Fruit fly (Drosophila melanogaster): ENCODE measurements around the gene Hsp23.

Gene Hsp23

dm6 chr3L:9402157-9402890 lies 20.6 kb downstream of the Hsp23 start, which contains the start of gene eIF4E1 (continued):
- TF ChIP-seq Scr (GFP tag; IDR thresholded peaks at IDR 0.05; ENCODE audit: partially characterized antibody): peak; percentile 76
- TF ChIP-seq CG6272 (GFP tag; IDR thresholded peaks at IDR 0.05): no peak
- TF ChIP-seq CG17829 (tag; optimal IDR thresholded peaks at IDR 0.05): peak; percentile 73
- TF ChIP-seq rib (GFP tag; IDR thresholded peaks at IDR 0.05): no peak
- peak; percentile 56 to 91 for TF ChIP-seq Pdp1 (GFP tag; optimal IDR thresholded peaks at IDR 0.05)
- TF ChIP-seq Kr (GFP tag; optimal IDR thresholded peaks at IDR 0.05): no peak
- TF ChIP-seq CG3847 (GFP tag; IDR thresholded peaks at IDR 0.05): peak; percentile 75
- TF ChIP-seq CG15479 (GFP tag; optimal IDR thresholded peaks at IDR 0.05): peak; percentile 73
- TF ChIP-seq az2 (GFP tag; optimal IDR thresholded peaks at IDR 0.05): no peak
- TF ChIP-seq cad (GFP tag; optimal IDR thresholded peaks at IDR 0.05): no peak
- no peak for TF ChIP-seq ranshi (GFP tag; IDR thresholded peaks at IDR 0.05)
- peak; percentile 41 for TF ChIP-seq sob (GFP tag; IDR thresholded peaks at IDR 0.05)
- no peak for TF ChIP-seq CG13123 (GFP tag; optimal IDR thresholded peaks at IDR 0.05)
- TF ChIP-seq CG16815 (GFP tag; optimal IDR thresholded peaks at IDR 0.05): no peak
- no peak for TF ChIP-seq CG10209 (GFP tag; optimal IDR thresholded peaks at IDR 0.05)
- TF ChIP-seq Dip3 (GFP tag; optimal IDR thresholded peaks at IDR 0.05): no peak
- TF ChIP-seq Ptx1 (GFP tag; IDR thresholded peaks at IDR 0.05): no peak
- TF ChIP-seq zen2 (GFP tag; IDR thresholded peaks at IDR 0.05; ENCODE audit: partially characterized antibody): peak; percentile 57; the same call in 2 of the 3 replicates
- TF ChIP-seq gcm (GFP tag; optimal IDR thresholded peaks at IDR 0.05): no peak
- no peak for TF ChIP-seq schlank (tag; optimal IDR thresholded peaks at IDR 0.05)
- TF ChIP-seq NK7.1 (GFP tag; optimal IDR thresholded peaks at IDR 0.05): no peak
- TF ChIP-seq CTCF (GFP tag; optimal IDR thresholded peaks at IDR 0.05): no peak
- TF ChIP-seq grau (tag; optimal IDR thresholded peaks at IDR 0.05): no peak
- TF ChIP-seq Lhr (GFP tag; optimal IDR thresholded peaks at IDR 0.05): peak; percentile 79
- no peak for TF ChIP-seq dati (GFP tag; IDR thresholded peaks at IDR 0.05)
- no peak for TF ChIP-seq CG31224 (GFP tag; IDR thresholded peaks at IDR 0.05)
- TF ChIP-seq tll (GFP tag; optimal IDR thresholded peaks at IDR 0.05): peak; percentile 20 to 54
- TF ChIP-seq CG14860 (GFP tag; IDR thresholded peaks at IDR 0.05; ENCODE audit: partially characterized antibody): peak; percentile 36; the same call in 2 of the 3 replicates
- TF ChIP-seq CG7963 (GFP tag; IDR thresholded peaks at IDR 0.05; ENCODE audit: partially characterized antibody): peak; percentile 67
- TF ChIP-seq Fer3 (tag; optimal IDR thresholded peaks at IDR 0.05): no peak
- TF ChIP-seq CG2116 (GFP tag; optimal IDR thresholded peaks at IDR 0.05): peak; percentile 98
- TF ChIP-seq CG14014 (GFP tag; IDR thresholded peaks at IDR 0.05): no peak
- no peak for TF ChIP-seq dimm (GFP tag; IDR thresholded peaks at IDR 0.05)
- no peak for TF ChIP-seq CG11456 (GFP tag; IDR thresholded peaks at IDR 0.05)
- TF ChIP-seq CG10543 (GFP tag; optimal IDR thresholded peaks at IDR 0.05): no peak
- TF ChIP-seq CG8281 (tag; optimal IDR thresholded peaks at IDR 0.05): no peak
- TF ChIP-seq NC2α (GFP tag; optimal IDR thresholded peaks at IDR 0.05): no peak
- TF ChIP-seq trh (GFP tag; optimal IDR thresholded peaks at IDR 0.05): no peak
- no peak for TF ChIP-seq exex (tag; optimal IDR thresholded peaks at IDR 0.05)
- no peak for TF ChIP-seq Optix (GFP tag; IDR thresholded peaks at IDR 0.05)
- no peak for TF ChIP-seq wek (GFP tag; optimal IDR thresholded peaks at IDR 0.05)
- TF ChIP-seq Rfx (GFP tag; IDR thresholded peaks at IDR 0.05): peak; percentile 65
- peak; percentile 74 for TF ChIP-seq Med (GFP tag)
- TF ChIP-seq CG8359 (GFP tag; optimal IDR thresholded peaks at IDR 0.05; ENCODE audit: borderline replicate concordance): no peak
- peak; percentile 29 for TF ChIP-seq CG17912 (GFP tag; optimal IDR thresholded peaks at IDR 0.05)
- TF ChIP-seq CG7745 (tag; optimal IDR thresholded peaks at IDR 0.05): peak; percentile 57
- TF ChIP-seq Bdp1 (GFP tag; optimal IDR thresholded peaks at IDR 0.05): no peak
- peak; percentile 81 for TF ChIP-seq inv (GFP tag; IDR thresholded peaks at IDR 0.05; ENCODE audit: partially characterized antibody)
- TF ChIP-seq CG2129 (GFP tag; IDR thresholded peaks at IDR 0.05; ENCODE audit: partially characterized antibody): peak; percentile 34; the same call in 1 of the 2 replicates

All from whole organism, embryonic.